Worm (Caenorhabditis elegans): ENCODE data around the gene mrpl-20.

Gene mrpl-20

ce11 chrII:13369231-13369630 lies 31.1 kb downstream of the mrpl-20 start, which contains the start of gene Y48C3A.20 (continued):
- no peak for TF ChIP-seq fkh-10 (GFP tag; optimal IDR thresholded peaks at IDR 0.05)
- TF ChIP-seq unc-86 (tag; optimal IDR thresholded peaks at IDR 0.05): peak; percentile 76
- peak; percentile 43 for TF ChIP-seq lin-39 (tag; optimal IDR thresholded peaks at IDR 0.05)
- TF ChIP-seq ceh-82 (tag; optimal IDR thresholded peaks at IDR 0.05): peak; percentile 74 to 82 (median 81)
- peak; percentile 64 for TF ChIP-seq fkh-8 (tag; optimal IDR thresholded peaks at IDR 0.05)
- peak; percentile 74 for TF ChIP-seq nhr-85 (tag)
- no peak for TF ChIP-seq nhr-71 (tag; optimal IDR thresholded peaks at IDR 0.05)
- peak; percentile 71 for TF ChIP-seq C04F5.9 (tag; optimal IDR thresholded peaks at IDR 0.05)
- TF ChIP-seq lin-35 (GFP tag; optimal IDR thresholded peaks at IDR 0.05): peak; percentile 85 to 86
- TF ChIP-seq nhr-90 (tag; optimal IDR thresholded peaks at IDR 0.05; ENCODE audit: poor library complexity): peak; percentile 74
- TF ChIP-seq Y116A8C.19 (tag; optimal IDR thresholded peaks at IDR 0.05; ENCODE audit: borderline replicate concordance): no peak
- peak; percentile 25 for TF ChIP-seq sox-4 (tag; optimal IDR thresholded peaks at IDR 0.05)
- TF ChIP-seq mep-1 (tag; optimal IDR thresholded peaks at IDR 0.05): peak; percentile 97
- TF ChIP-seq snpc-4 (tag; optimal IDR thresholded peaks at IDR 0.05): peak; percentile 83
- peak; percentile 79 for TF ChIP-seq tbx-2 (tag; optimal IDR thresholded peaks at IDR 0.05)
- TF ChIP-seq lir-3 (tag; optimal IDR thresholded peaks at IDR 0.05; ENCODE audit: poor library complexity): no peak
- no peak for TF ChIP-seq nhr-11 (tag; optimal IDR thresholded peaks at IDR 0.05)
- TF ChIP-seq mab-9 (GFP tag; IDR thresholded peaks at IDR 0.05): no peak
- TF ChIP-seq irx-1 (tag; optimal IDR thresholded peaks at IDR 0.05): peak; percentile 67
- peak in 1 of 2 experiments; percentile 13 for TF ChIP-seq ztf-11 (tag; optimal IDR thresholded peaks at IDR 0.05)
- TF ChIP-seq isw-1 (GFP tag; IDR thresholded peaks at IDR 0.05): peak; percentile 67
- peak; percentile 70 for TF ChIP-seq ztf-4 (tag; optimal IDR thresholded peaks at IDR 0.05)
- TF ChIP-seq C16A3.4 (tag; optimal IDR thresholded peaks at IDR 0.05): peak; percentile 66
- peak; percentile 83 to 86 for TF ChIP-seq efl-1 (optimal IDR thresholded peaks at IDR 0.05)
- peak; percentile 84 to 98 for TF ChIP-seq efl-1 (GFP tag; optimal IDR thresholded peaks at IDR 0.05 in 1 of 2)
- TF ChIP-seq xbp-1 (tag; optimal IDR thresholded peaks at IDR 0.05): peak; percentile 75
- TF ChIP-seq mdl-1 (tag; optimal IDR thresholded peaks at IDR 0.05): peak in 1 of 2 experiments; percentile 72
- TF ChIP-seq pax-3 (tag; optimal IDR thresholded peaks at IDR 0.05): peak; percentile 51
- TF ChIP-seq egl-13 (tag; optimal IDR thresholded peaks at IDR 0.05): peak; percentile 62
- TF ChIP-seq unc-30 (tag; optimal IDR thresholded peaks at IDR 0.05): no peak
- no peak for TF ChIP-seq alr-1 (tag; optimal IDR thresholded peaks at IDR 0.05; ENCODE audit: borderline replicate concordance)

- TF ChIP-seq egl-27 (tag; optimal IDR thresholded peaks at IDR 0.05): no peak
- TF ChIP-seq nhr-71 (tag; optimal IDR thresholded peaks at IDR 0.05): no peak
- no peak for TF ChIP-seq grh-1 (GFP tag; IDR thresholded peaks at IDR 0.05)
- TF ChIP-seq pqm-1 (tag; optimal IDR thresholded peaks at IDR 0.05): no peak
- no peak for TF ChIP-seq ztf-11 (tag; optimal IDR thresholded peaks at IDR 0.05)
- no peak for TF ChIP-seq ets-5 (GFP tag; IDR thresholded peaks at IDR 0.05)
- TF ChIP-seq dsc-1 (tag; optimal IDR thresholded peaks at IDR 0.05): no peak
Measured at ce11 chrII:13376112-13376511, 38.0 kb downstream of the mrpl-20 start, which contains the start of gene Y48C3A.12. Y48C3A.12 (plus strand) TSS chrII:13376412.

ce11 chrII:13383061-13383460 lies 45.0 kb downstream of the mrpl-20 start:
- TF ChIP-seq nhr-84 (tag; optimal IDR thresholded peaks at IDR 0.05) (no peak), nhr-11 (tag; optimal IDR thresholded peaks at IDR 0.05) (no peak), aly-2 (tag; optimal IDR thresholded peaks at IDR 0.05) (no peak), alr-1 (tag; optimal IDR thresholded peaks at IDR 0.05; ENCODE audit: borderline replicate concordance) (no peak), nhr-47 (tag; optimal IDR thresholded peaks at IDR 0.05) (no peak), ceh-82 (tag; optimal IDR thresholded peaks at IDR 0.05) (no peak)

Data from whole organism, L1 larva.